Fruit fly (Drosophila melanogaster): Measurements from ENCODE around the gene CG5355.

Gene CG5355

dm6 chr2L:10408122-10408576 is 5.1 kb downstream of the CG5355 start, which contains the start of the genes Ip259 and RpS27A:
Gene Ip259 (plus strand): TSS chr2L:10408352.
Gene RpS27A (plus strand): TSS chr2L:10408352.
- TF ChIP-seq Lpt (GFP tag; optimal IDR thresholded peaks at IDR 0.05): no peak
- no peak for TF ChIP-seq Hr39 (GFP tag; optimal IDR thresholded peaks at IDR 0.05)
- peak; percentile 61 for TF ChIP-seq Blimp-1 (GFP tag; optimal IDR thresholded peaks at IDR 0.05)
- no peak for TF ChIP-seq Met (GFP tag; optimal IDR thresholded peaks at IDR 0.05)
- peak; percentile 59 for TF ChIP-seq fkh (GFP tag; optimal IDR thresholded peaks at IDR 0.05)
- TF ChIP-seq fd85E (GFP tag; optimal IDR thresholded peaks at IDR 0.05): peak; percentile 63
- TF ChIP-seq vri (GFP tag; optimal IDR thresholded peaks at IDR 0.05): no peak
- peak; percentile 85 for TF ChIP-seq esn (GFP tag; optimal IDR thresholded peaks at IDR 0.05)
- TF ChIP-seq CG3919 (GFP tag; optimal IDR thresholded peaks at IDR 0.05): no peak
- TF ChIP-seq Sox14 (GFP tag; optimal IDR thresholded peaks at IDR 0.05): no peak
- no peak for TF ChIP-seq spab (GFP tag; optimal IDR thresholded peaks at IDR 0.05)
- peak; percentile 6 for TF ChIP-seq Ets21C (GFP tag; optimal IDR thresholded peaks at IDR 0.05)
- TF ChIP-seq dac (GFP tag; optimal IDR thresholded peaks at IDR 0.05): peak; percentile 39
- TF ChIP-seq CG9139 (GFP tag; optimal IDR thresholded peaks at IDR 0.05): peak; percentile 61
- TF ChIP-seq CG32006 (GFP tag; optimal IDR thresholded peaks at IDR 0.05): no peak
- TF ChIP-seq CG6276 (GFP tag; optimal IDR thresholded peaks at IDR 0.05): no peak
- TF ChIP-seq cyc (GFP tag; optimal IDR thresholded peaks at IDR 0.05): peak; percentile 76
- TF ChIP-seq Eip75B (GFP tag; optimal IDR thresholded peaks at IDR 0.05): no peak
- no peak for TF ChIP-seq CG15336 (GFP tag; IDR thresholded peaks at IDR 0.05)
- peak; percentile 67 for TF ChIP-seq CG34406 (GFP tag; optimal IDR thresholded peaks at IDR 0.05)
- TF ChIP-seq svp (GFP tag): no peak
- TF ChIP-seq achi (GFP tag; optimal IDR thresholded peaks at IDR 0.05): no peak
- TF ChIP-seq CG11762 (GFP tag; optimal IDR thresholded peaks at IDR 0.05; ENCODE audit: insufficient read depth): peak; percentile 27
- no peak for TF ChIP-seq Smox (GFP tag; optimal IDR thresholded peaks at IDR 0.05)
- peak; percentile 62 for TF ChIP-seq CG3032 (tag; optimal IDR thresholded peaks at IDR 0.05)
- TF ChIP-seq CG16779 (tag; optimal IDR thresholded peaks at IDR 0.05): no peak
- TF ChIP-seq Hr4 (GFP tag; optimal IDR thresholded peaks at IDR 0.05): peak; percentile 2
- TF ChIP-seq CG1621 (tag; optimal IDR thresholded peaks at IDR 0.05): no peak
- peak; percentile 62 for TF ChIP-seq CG10669 (GFP tag; optimal IDR thresholded peaks at IDR 0.05)
- peak; percentile 90 for TF ChIP-seq Eip78C (GFP tag)
- TF ChIP-seq CG11902 (GFP tag; optimal IDR thresholded peaks at IDR 0.05): peak; percentile 38
- TF ChIP-seq ss (GFP tag; optimal IDR thresholded peaks at IDR 0.05): peak in 1 of 2 experiments; percentile 77
- TF ChIP-seq CG31627 (GFP tag; optimal IDR thresholded peaks at IDR 0.05): peak; percentile 77
- peak; percentile 60 for TF ChIP-seq CG8319 (GFP tag; optimal IDR thresholded peaks at IDR 0.05)
- TF ChIP-seq CG4318 (GFP tag; optimal IDR thresholded peaks at IDR 0.05): no peak
- TF ChIP-seq eg (GFP tag; IDR thresholded peaks at IDR 0.05): no peak
- no peak for TF ChIP-seq pdm3 (GFP tag; optimal IDR thresholded peaks at IDR 0.05)
- peak; percentile 71 for TF ChIP-seq topi (GFP tag; optimal IDR thresholded peaks at IDR 0.05)
- TF ChIP-seq Hr38 (GFP tag; optimal IDR thresholded peaks at IDR 0.05): no peak
- TF ChIP-seq CG8119 (GFP tag; IDR thresholded peaks at IDR 0.05): peak; percentile 36; the same call in 1 of the 3 replicates
- peak; percentile 37 for TF ChIP-seq Ets96B (tag; optimal IDR thresholded peaks at IDR 0.05)
- TF ChIP-seq net (GFP tag; optimal IDR thresholded peaks at IDR 0.05): no peak
- TF ChIP-seq Sox15 (GFP tag; optimal IDR thresholded peaks at IDR 0.05): peak; percentile 47
- TF ChIP-seq dsx (GFP tag; optimal IDR thresholded peaks at IDR 0.05; ENCODE audit: poor library complexity, severe bottlenecking): no peak
- TF ChIP-seq Gug (GFP tag; IDR thresholded peaks at IDR 0.05): 0 out of 2 replicates have a peak, but pooled peaks have one; percentile 19
- TF ChIP-seq CG8632 (GFP tag; optimal IDR thresholded peaks at IDR 0.05): peak; percentile 32
- no peak for TF ChIP-seq CG7368 (GFP tag; optimal IDR thresholded peaks at IDR 0.05)
- peak; percentile 58 for TF ChIP-seq OdsH (GFP tag; optimal IDR thresholded peaks at IDR 0.05)
- TF ChIP-seq CG6792 (GFP tag; optimal IDR thresholded peaks at IDR 0.05): peak; percentile 59
- TF ChIP-seq lz (GFP tag; optimal IDR thresholded peaks at IDR 0.05): peak; percentile 80
- no peak for TF ChIP-seq CG6808 (GFP tag; optimal IDR thresholded peaks at IDR 0.05)
- TF ChIP-seq Sox102F (GFP tag; optimal IDR thresholded peaks at IDR 0.05): no peak
